Fruit fly (Drosophila melanogaster): ENCODE results near the gene CG6614.

Gene CG6614

DNA sequence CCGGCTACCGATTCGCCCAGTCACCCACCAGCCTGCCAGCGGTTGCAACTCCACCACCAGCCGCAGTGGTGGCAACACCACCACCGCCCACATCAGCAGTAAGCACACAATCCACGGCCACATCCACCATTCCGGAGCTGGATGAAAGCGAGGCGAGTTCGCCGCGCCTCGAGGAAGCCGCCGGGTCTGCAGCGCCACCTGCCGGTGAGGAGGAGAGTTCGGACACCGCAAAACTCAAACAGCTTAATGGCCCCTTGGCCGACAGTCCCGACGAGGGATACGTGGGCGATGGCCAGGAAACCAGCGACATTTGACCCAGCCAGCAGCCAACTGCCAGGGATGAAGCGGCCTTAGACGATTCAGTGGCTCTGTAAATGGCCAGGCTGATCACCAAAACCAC lies 24.4 kb downstream of the CG6614 start:
- peak; percentile 68 for TF ChIP-seq CTCF (GFP tag; optimal IDR thresholded peaks at IDR 0.05)
- no peak for TF ChIP-seq sima (GFP tag; optimal IDR thresholded peaks at IDR 0.05)
- TF ChIP-seq CG4404 (GFP tag; IDR thresholded peaks at IDR 0.05) = no peak

DNA sequence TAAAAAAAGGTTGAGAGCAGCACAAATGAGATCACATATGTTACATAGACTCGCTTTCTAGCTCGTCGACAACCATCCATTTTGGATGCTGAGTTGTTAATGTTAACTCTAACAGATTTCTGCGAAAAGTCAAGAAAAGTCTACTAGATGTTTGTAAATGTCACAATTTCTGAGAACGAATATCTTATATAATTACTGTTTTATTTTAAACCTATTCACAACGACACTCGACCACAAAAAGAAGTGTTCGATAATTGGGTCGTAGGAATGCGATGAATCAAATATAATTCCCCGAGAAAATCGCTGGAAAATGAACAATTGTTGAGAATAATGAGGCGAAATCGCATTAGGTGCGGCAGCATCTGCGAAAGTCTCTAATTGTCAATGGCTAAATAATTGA lies 37.0 kb downstream of the CG6614 start, which contains the start of gene spag4:
TSS of gene spag4 (minus strand) at position 101 of the 400 bp plus-strand sequence.
- TF ChIP-seq grn (GFP tag; optimal IDR thresholded peaks at IDR 0.05) (no peak), CG2202 (tag; optimal IDR thresholded peaks at IDR 0.05) (no peak), ac (GFP tag; optimal IDR thresholded peaks at IDR 0.05) (no peak), CG6683 (GFP tag; optimal IDR thresholded peaks at IDR 0.05) (no peak), slbo (GFP tag; IDR thresholded peaks at IDR 0.05) (no peak), CG3995 (GFP tag; optimal IDR thresholded peaks at IDR 0.05) (no peak), Ets65A (GFP tag) (no peak), CG32767 (GFP tag; IDR thresholded peaks at IDR 0.05) (no peak), Dip3 (GFP tag; optimal IDR thresholded peaks at IDR 0.05) (no peak), sqz (GFP tag; optimal IDR thresholded peaks at IDR 0.05) (no peak), CG3407 (GFP tag; optimal IDR thresholded peaks at IDR 0.05) (no peak), CG31365 (tag; optimal IDR thresholded peaks at IDR 0.05) (no peak)

Measured in whole organism, embryonic.